Worm (Caenorhabditis elegans) whole organism, midembryonic: ENCODE results near the gene C17C3.9.
"Not testable (repeated sequence)": the region's sequence is repeated elsewhere in the genome, so short reads cannot be mapped to it uniquely, and the experiment has no call there.

Experiments used
- T22C8.4 ChIP-seq: fragments of 200-800 bp; sonication (Bioruptor generic); IDR thresholded peaks from 2 replicates; pipeline ENCODE4 v1.3.6; 2022; ENCODE audit warnings: missing genetic modification characterization, missing compliant biosample characterization
- cog-1 ChIP-seq: sonication (generic microtip); optimal IDR thresholded peaks from 2 replicates; lab custom pipeline; 2016; ENCODE audit warnings: missing genetic modification characterization, missing compliant biosample characterization
- med-1 ChIP-seq: sonication (generic microtip); optimal IDR thresholded peaks from 2 replicates; lab custom pipeline; 2017; ENCODE audit warnings: missing genetic modification characterization, mild to moderate bottlenecking, missing compliant biosample characterization, antibody characterized with exemption, missing genetic modification reagents; ENCODE audit not compliant: insufficient read depth
- ref-1 ChIP-seq: fragments of 200-800 bp; sonication (Bioruptor generic); conservative IDR thresholded peaks from 2 replicates; pipeline ENCODE4 v1.3.6; 2022; ENCODE audit warnings: missing genetic modification reagents, missing genetic modification characterization, missing compliant biosample characterization

DNA sequence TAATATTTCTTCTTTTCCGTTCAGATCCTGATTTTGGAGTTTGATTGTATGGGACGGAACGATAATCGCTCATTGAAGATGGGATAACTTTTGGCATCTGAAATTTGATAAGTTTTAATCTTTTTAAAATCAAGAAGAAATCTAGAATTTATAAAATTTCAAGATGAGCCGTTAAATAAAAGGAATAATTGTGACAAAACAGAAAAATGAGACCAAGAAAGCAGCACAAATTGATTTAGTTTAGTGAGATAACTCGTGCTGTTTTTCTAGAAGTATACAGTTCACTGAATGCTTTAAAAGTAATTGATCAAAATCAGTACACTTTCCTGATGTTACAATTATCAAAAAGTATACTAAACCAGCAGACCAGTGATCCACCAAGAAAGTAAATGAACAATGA is 8.0 kb upstream of the C17C3.9 start, which contains the start of gene hlh-27:
- not testable (repeated sequence) for TF ChIP-seq med-1 (GFP tag; lab: Kevin White, UChicago); cog-1; T22C8.4 (GFP tag; lab: Robert Waterston, UW); ref-1 (GFP tag; lab: Robert Waterston, UW)
